Fruit fly (Drosophila melanogaster): ENCODE data around the gene CLIP-190.
A peak's percentile ranks its signal among the peaks of the same experiment; 100 is the strongest.

DNA sequence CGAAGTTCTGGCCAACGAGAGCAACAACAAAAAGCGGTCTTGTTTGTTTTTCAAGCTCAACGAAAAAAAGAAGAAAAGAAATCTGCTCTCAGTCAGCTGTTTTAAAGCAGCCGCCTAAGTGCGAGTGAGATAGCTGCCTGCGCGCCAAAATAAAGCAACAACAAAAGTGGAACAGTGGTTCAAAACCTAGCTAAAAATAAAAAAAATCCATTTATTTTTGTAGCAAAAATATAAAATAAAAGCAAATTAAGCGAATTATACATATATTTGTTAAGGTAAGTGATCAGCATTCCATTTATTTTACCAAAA lies 675 bp downstream of the CLIP-190 start:
- TF ChIP-seq CG13204 (GFP tag; optimal IDR thresholded peaks at IDR 0.05) (peak; percentile 99), D1 (tag; optimal IDR thresholded peaks at IDR 0.05) (peak; percentile 98), CG15710 (tag; optimal IDR thresholded peaks at IDR 0.05) (peak; percentile 97), rn (GFP tag; IDR thresholded peaks at IDR 0.05) (peak; percentile 78), CG12605 (GFP tag; IDR thresholded peaks at IDR 0.05) (peak; percentile 98), EcR (GFP tag; optimal IDR thresholded peaks at IDR 0.05) (peak; percentile 61), CG14655 (GFP tag; optimal IDR thresholded peaks at IDR 0.05) (peak; percentile 95), CG32121 (GFP tag; IDR thresholded peaks at IDR 0.05) (peak; percentile 84), Pif1A (GFP tag; optimal IDR thresholded peaks at IDR 0.05) (peak; percentile 96), CG10348 (GFP tag; IDR thresholded peaks at IDR 0.05) (no peak), CG9948 (tag; optimal IDR thresholded peaks at IDR 0.05) (peak; percentile 94)

All from whole organism, pupa.